Fruit fly (Drosophila melanogaster) whole organism, embryonic: ENCODE measurements around the gene Drs.

ENCODE experiments used
- Atf6 ChIP-seq: fragments of 200-800 bp; sonication (Bioruptor generic); IDR thresholded peaks from 2 replicates; pipeline ENCODE4 v1.3.6; 2022; ENCODE audit warnings: missing biosample characterization, missing genetic modification characterization
- B-H2 ChIP-seq: fragments of 200-800 bp; sonication (Bioruptor generic); optimal IDR thresholded peaks from 2 replicates; lab custom pipeline; 2018; ENCODE audit warnings: missing biosample characterization, mild to moderate bottlenecking, missing genetic modification characterization
- CG10543 ChIP-seq: fragments of 200-800 bp; sonication (Bioruptor generic); optimal IDR thresholded peaks from 3 replicates; lab custom pipeline; 2017; ENCODE audit warnings: missing biosample characterization, mild to moderate bottlenecking, missing genetic modification characterization, moderate library complexity
- CG11504 ChIP-seq: fragments of 200-800 bp; sonication (Bioruptor generic); optimal IDR thresholded peaks from 3 replicates; lab custom pipeline; 2019; ENCODE audit warnings: missing biosample characterization, mild to moderate bottlenecking, missing genetic modification characterization, moderate library complexity
- CG11696 ChIP-seq: fragments of 200-800 bp; sonication (Bioruptor generic); IDR thresholded peaks from 2 replicates; pipeline ENCODE4 v1.3.6; 2022; ENCODE audit warnings: missing biosample characterization, missing genetic modification characterization
- CG12071 ChIP-seq: fragments of 200-800 bp; sonication (Bioruptor generic); optimal IDR thresholded peaks from 3 replicates; lab custom pipeline; 2018; ENCODE audit warnings: missing biosample characterization, mild to moderate bottlenecking, missing genetic modification characterization
- CG12155 ChIP-seq: fragments of 200-800 bp; sonication (Bioruptor generic); optimal IDR thresholded peaks from 3 replicates; lab custom pipeline; 2016; ENCODE audit warnings: missing biosample characterization, missing genetic modification characterization
- CG13894 ChIP-seq: fragments of 200-800 bp; sonication (Bioruptor generic); optimal IDR thresholded peaks from 3 replicates; lab custom pipeline; 2018; ENCODE audit warnings: missing biosample characterization, mild to moderate bottlenecking, missing genetic modification characterization, moderate library complexity
- CG14050 ChIP-seq: fragments of 200-800 bp; sonication (Bioruptor generic); IDR thresholded peaks from 3 replicates; pipeline ENCODE4 v1.3.6; 2022; ENCODE audit warnings: missing biosample characterization, missing genetic modification characterization
- CG16813 ChIP-seq: fragments of 200-800 bp; sonication (Bioruptor generic); IDR thresholded peaks from 3 replicates; pipeline ENCODE4 v1.3.6; 2022; ENCODE audit warnings: missing biosample characterization, missing genetic modification characterization; ENCODE audit not compliant: partially characterized antibody
- CG16815 ChIP-seq: fragments of 200-800 bp; sonication (Bioruptor generic); optimal IDR thresholded peaks from 3 replicates; lab custom pipeline; 2017; ENCODE audit warnings: missing biosample characterization, mild to moderate bottlenecking, missing genetic modification characterization
- CG17568 ChIP-seq: fragments of 200-800 bp; sonication (Bioruptor generic); optimal IDR thresholded peaks from 2 replicates; lab custom pipeline; 2018; ENCODE audit warnings: missing biosample characterization, mild to moderate bottlenecking, missing genetic modification characterization, moderate library complexity
- CG17829 ChIP-seq: fragments of 200-800 bp; optimal IDR thresholded peaks from 2 replicates; lab custom pipeline; 2019; ENCODE audit warnings: missing biosample characterization, mild to moderate bottlenecking, missing genetic modification characterization, moderate library complexity
- CG18599 ChIP-seq: fragments of 200-800 bp; sonication (Bioruptor generic); optimal IDR thresholded peaks from 3 replicates; lab custom pipeline; 2017; ENCODE audit warnings: missing biosample characterization, missing genetic modification characterization, mild to moderate bottlenecking, moderate library complexity, missing genetic modification reagents
- CG18764 ChIP-seq: fragments of 200-800 bp; sonication (Bioruptor generic); optimal IDR thresholded peaks from 3 replicates; lab custom pipeline; 2016; ENCODE audit warnings: missing biosample characterization, missing genetic modification characterization
- CG3281 ChIP-seq: fragments of 200-800 bp; sonication (Bioruptor generic); optimal IDR thresholded peaks from 3 replicates; lab custom pipeline; 2017; ENCODE audit warnings: missing biosample characterization, mild to moderate bottlenecking, missing genetic modification characterization
- CG34224 ChIP-seq: fragments of 200-800 bp; sonication (Bioruptor generic); IDR thresholded peaks from 3 replicates; pipeline ENCODE4 v1.3.6; 2022; ENCODE audit warnings: missing biosample characterization, missing genetic modification characterization; ENCODE audit not compliant: partially characterized antibody
- CG4360 ChIP-seq: fragments of 200-800 bp; sonication (Bioruptor generic); IDR thresholded peaks from 2 replicates; pipeline ENCODE4 v1.3.6; 2022; ENCODE audit warnings: missing biosample characterization, missing genetic modification characterization
- CG43689 ChIP-seq: fragments of 200-800 bp; sonication (Bioruptor generic); IDR thresholded peaks from 2 replicates; pipeline ENCODE4 v1.3.6; 2022; ENCODE audit warnings: missing biosample characterization, missing genetic modification characterization
- CG8281 ChIP-seq: fragments of 200-800 bp; sonication (Bioruptor generic); optimal IDR thresholded peaks from 2 replicates; lab custom pipeline; 2018; ENCODE audit warnings: missing biosample characterization, mild to moderate bottlenecking, missing genetic modification characterization, moderate library complexity
- Dip3 ChIP-seq: fragments of 200-800 bp; sonication (Bioruptor generic); optimal IDR thresholded peaks from 3 replicates; lab custom pipeline; 2016; ENCODE audit warnings: missing biosample characterization, missing genetic modification characterization
- Ets97D ChIP-seq: fragments of 200-800 bp; sonication (Bioruptor generic); optimal IDR thresholded peaks from 3 replicates; lab custom pipeline; 2016; ENCODE audit warnings: missing biosample characterization, missing genetic modification characterization
- Gsc ChIP-seq: fragments of 200-800 bp; sonication (Bioruptor generic); IDR thresholded peaks from 2 replicates; pipeline ENCODE4 v1.3.6; 2022; ENCODE audit warnings: missing biosample characterization, missing genetic modification characterization
- HLH4C ChIP-seq: fragments of 200-800 bp; sonication (Bioruptor generic); IDR thresholded peaks from 3 replicates; pipeline ENCODE4 v1.3.6; 2022; ENCODE audit warnings: missing biosample characterization, missing genetic modification characterization; ENCODE audit not compliant: partially characterized antibody
- Med ChIP-seq: fragments of 200-800 bp; sonication (Bioruptor generic); peaks from one replicate; lab custom pipeline; 2016; ENCODE audit warnings: missing biosample characterization, missing genetic modification characterization, mild to moderate bottlenecking, inconsistent platforms, moderate library complexity
- Mrtf ChIP-seq: fragments of 200-800 bp; sonication (Bioruptor generic); IDR thresholded peaks from 3 replicates; pipeline ENCODE4 v1.3.6; 2022; ENCODE audit warnings: missing biosample characterization, missing genetic modification characterization
- PHDP ChIP-seq: fragments of 200-800 bp; sonication (Bioruptor generic); optimal IDR thresholded peaks from 3 replicates; lab custom pipeline; 2018; ENCODE audit warnings: missing biosample characterization, mild to moderate bottlenecking, missing genetic modification characterization, moderate library complexity
- Sin3A ChIP-seq: fragments of >200 bp; optimal IDR thresholded peaks from 2 replicates; lab custom pipeline; 2018
- Six4 ChIP-seq: fragments of 200-800 bp; sonication (Bioruptor generic); optimal IDR thresholded peaks from 2 replicates; lab custom pipeline; 2016; ENCODE audit warnings: missing biosample characterization, missing genetic modification characterization
- Xbp1 ChIP-seq: fragments of 200-800 bp; sonication (Bioruptor generic); optimal IDR thresholded peaks from 3 replicates; lab custom pipeline; 2016; ENCODE audit warnings: missing biosample characterization, mild to moderate bottlenecking, missing genetic modification characterization
- abd-A ChIP-seq: fragments of 200-800 bp; sonication (Bioruptor generic); optimal IDR thresholded peaks from 3 replicates; lab custom pipeline; 2019; ENCODE audit warnings: missing biosample characterization, mild to moderate bottlenecking, missing genetic modification characterization, moderate library complexity
- ash1 ChIP-seq: fragments of 200-800 bp; sonication (Bioruptor generic); optimal IDR thresholded peaks from 2 replicates; lab custom pipeline; 2018; ENCODE audit warnings: missing biosample characterization, mild to moderate bottlenecking, missing genetic modification characterization
- bowl ChIP-seq: fragments of 200-800 bp; sonication (Bioruptor generic); IDR thresholded peaks from 2 replicates; pipeline ENCODE4 v1.3.6; 2022; ENCODE audit warnings: missing biosample characterization, missing genetic modification characterization
- chinmo ChIP-seq: fragments of 200-800 bp; sonication (Bioruptor generic); IDR thresholded peaks from 4 replicates; pipeline ENCODE4 v1.3.6; 2022; ENCODE audit warnings: missing biosample characterization, missing genetic modification characterization; ENCODE audit not compliant: partially characterized antibody
- chm ChIP-seq: fragments of 200-800 bp; sonication (Bioruptor generic); IDR thresholded peaks from 2 replicates; pipeline ENCODE4 v1.3.6; 2022; ENCODE audit warnings: missing biosample characterization, missing genetic modification characterization
- gce ChIP-seq: fragments of 200-800 bp; sonication (Bioruptor generic); IDR thresholded peaks from 3 replicates; pipeline ENCODE4 v1.3.6; 2022; ENCODE audit warnings: missing biosample characterization, missing genetic modification characterization
- gem ChIP-seq: fragments of 200-800 bp; sonication (Bioruptor generic); optimal IDR thresholded peaks from 2 replicates; lab custom pipeline; 2019; ENCODE audit warnings: missing biosample characterization, mild to moderate bottlenecking, missing genetic modification characterization, moderate library complexity
- hb ChIP-seq: fragments of 200-800 bp; sonication (Bioruptor generic); IDR thresholded peaks from 3 replicates; pipeline ENCODE4 v1.3.6; 2022; ENCODE audit warnings: missing biosample characterization, missing genetic modification characterization; ENCODE audit not compliant: partially characterized antibody
- luna ChIP-seq: fragments of 200-800 bp; sonication (Bioruptor generic); optimal IDR thresholded peaks from 2 replicates; lab custom pipeline; 2016; ENCODE audit warnings: missing biosample characterization, missing genetic modification characterization
- pan ChIP-seq, 4 experiments: fragments of >200 bp in 3 of 4; fragments of 200-800 bp in 1 of 4; sonication (Bioruptor generic) in 1 of 4; optimal IDR thresholded peaks in 3 of 4; IDR thresholded peaks in 1 of 4; 2 replicates each; pipeline versions ENCODE4 v1.3.6 to Lab custom; 2017 to 2022; ENCODE audit warnings: missing biosample characterization in 2 of 4, missing genetic modification characterization in 2 of 4, mixed read lengths in 1 of 4
- pb ChIP-seq: fragments of 200-800 bp; sonication (Bioruptor generic); optimal IDR thresholded peaks from 3 replicates; lab custom pipeline; 2016; ENCODE audit warnings: missing biosample characterization, missing genetic modification characterization
- sens ChIP-seq: fragments of 200-800 bp; sonication (Bioruptor generic); peaks from one replicate; lab custom pipeline; 2016; ENCODE audit warnings: missing biosample characterization, missing genetic modification characterization
- sug ChIP-seq: fragments of 200-800 bp; optimal IDR thresholded peaks from 2 replicates; lab custom pipeline; 2019; ENCODE audit warnings: missing biosample characterization, mild to moderate bottlenecking, missing genetic modification characterization, moderate library complexity
- twi ChIP-seq: fragments of 200-800 bp; optimal IDR thresholded peaks from 2 replicates; lab custom pipeline; 2019; ENCODE audit warnings: missing biosample characterization, mild to moderate bottlenecking, missing genetic modification characterization, moderate library complexity
- wek ChIP-seq: fragments of 200-800 bp; sonication (Bioruptor generic); optimal IDR thresholded peaks from 3 replicates; lab custom pipeline; 2018; ENCODE audit warnings: missing biosample characterization, mild to moderate bottlenecking, missing genetic modification characterization, moderate library complexity
- zen ChIP-seq: fragments of 200-800 bp; sonication (Bioruptor generic); optimal IDR thresholded peaks from 3 replicates; lab custom pipeline; 2018; ENCODE audit warnings: missing biosample characterization, mild to moderate bottlenecking, missing genetic modification characterization, moderate library complexity

The Drs gene

dm6 chr3L:3400555-3401198 lies 31.3 kb downstream of the Drs start (continued):
- TF ChIP-seq luna (GFP tag; lab: Kevin White, UChicago) = no peak
- TF ChIP-seq bowl (GFP tag; lab: Robert Waterston, UW) = no peak
- no peak for TF ChIP-seq HLH4C (GFP tag; lab: Robert Waterston, UW)
- peak; percentile 13 for TF ChIP-seq abd-A (tag; lab: Kevin White, UChicago)
- 0 out of 2 replicates have a peak, but pooled peaks have one; percentile 4 for TF ChIP-seq CG4360 (GFP tag; lab: Robert Waterston, UW)
- no peak for TF ChIP-seq Sin3A (lab: Kevin White, UChicago)
- peak; percentile 38 for TF ChIP-seq sug (tag; lab: Kevin White, UChicago)
- peak; percentile 0 for TF ChIP-seq CG13894 (tag; lab: Kevin White, UChicago)
- TF ChIP-seq CG17829 = peak; percentile 16
- 0 out of 4 replicates have a peak, but pooled peaks have one; percentile 64 for TF ChIP-seq chinmo (GFP tag; lab: Robert Waterston, UW)
- peak; percentile 50 for TF ChIP-seq CG10543 (GFP tag; lab: Kevin White, UChicago)
- TF ChIP-seq hb (GFP tag; lab: Robert Waterston, UW) = no peak
- peak; percentile 81 for TF ChIP-seq CG11504 (tag; lab: Kevin White, UChicago)
- TF ChIP-seq CG8281 (tag; lab: Kevin White, UChicago) = no peak
- peak; percentile 28; the same call in 1 of the 2 replicates for TF ChIP-seq chm (GFP tag; lab: Robert Waterston, UW)
- TF ChIP-seq pan (optimal IDR thresholded peaks at IDR 0.05; lab: Kevin White, UChicago) = no peak
- no peak for TF ChIP-seq pan (GFP tag; optimal IDR thresholded peaks at IDR 0.05 in 1 of 2, IDR thresholded peaks at IDR 0.05 in 1 of 2)
- TF ChIP-seq CG12071 (GFP tag; lab: Kevin White, UChicago) = no peak
- no peak for TF ChIP-seq CG3281 (GFP tag; lab: Kevin White, UChicago)
- TF ChIP-seq zen (tag; lab: Kevin White, UChicago) = no peak
- no peak for TF ChIP-seq CG34224
- peak; percentile 7 for TF ChIP-seq B-H2 (GFP tag; lab: Kevin White, UChicago)
- TF ChIP-seq CG18764 = no peak
- 0 out of 2 replicates have a peak, but pooled peaks have one; percentile 13 for TF ChIP-seq Atf6 (GFP tag; lab: Robert Waterston, UW)
- no peak for TF ChIP-seq pb (GFP tag; lab: Kevin White, UChicago)
- TF ChIP-seq CG43689 (GFP tag; lab: Robert Waterston, UW) = no peak

DNA sequence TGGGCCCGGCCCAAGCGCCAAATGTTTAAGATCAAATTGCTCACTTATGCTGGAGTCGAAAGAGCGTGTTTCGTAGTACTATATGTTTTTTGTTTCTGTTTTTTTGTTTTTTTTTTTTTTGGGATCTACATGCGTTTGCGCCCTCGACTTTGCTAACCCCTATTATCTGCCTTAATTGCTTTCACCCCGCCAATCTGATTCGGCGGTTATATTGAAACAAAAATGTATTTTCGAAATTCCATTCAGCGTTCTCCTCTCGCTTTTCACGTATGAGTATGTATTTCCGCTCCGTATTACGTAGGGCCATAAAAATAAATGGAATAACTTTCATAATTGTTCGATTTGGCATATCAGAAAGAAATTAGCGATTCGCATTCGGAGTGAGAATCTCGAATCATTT lies 36.2 kb downstream of the Drs start:
- TF ChIP-seq Gsc = no peak
- no peak for TF ChIP-seq gem (tag; lab: Kevin White, UChicago)
- no peak for TF ChIP-seq CG16813 (GFP tag; lab: Robert Waterston, UW)
- no peak for TF ChIP-seq CG14050 (GFP tag; lab: Robert Waterston, UW)
- peak; percentile 29 for TF ChIP-seq sens (GFP tag; lab: Kevin White, UChicago)
- no peak for TF ChIP-seq Six4

DNA sequence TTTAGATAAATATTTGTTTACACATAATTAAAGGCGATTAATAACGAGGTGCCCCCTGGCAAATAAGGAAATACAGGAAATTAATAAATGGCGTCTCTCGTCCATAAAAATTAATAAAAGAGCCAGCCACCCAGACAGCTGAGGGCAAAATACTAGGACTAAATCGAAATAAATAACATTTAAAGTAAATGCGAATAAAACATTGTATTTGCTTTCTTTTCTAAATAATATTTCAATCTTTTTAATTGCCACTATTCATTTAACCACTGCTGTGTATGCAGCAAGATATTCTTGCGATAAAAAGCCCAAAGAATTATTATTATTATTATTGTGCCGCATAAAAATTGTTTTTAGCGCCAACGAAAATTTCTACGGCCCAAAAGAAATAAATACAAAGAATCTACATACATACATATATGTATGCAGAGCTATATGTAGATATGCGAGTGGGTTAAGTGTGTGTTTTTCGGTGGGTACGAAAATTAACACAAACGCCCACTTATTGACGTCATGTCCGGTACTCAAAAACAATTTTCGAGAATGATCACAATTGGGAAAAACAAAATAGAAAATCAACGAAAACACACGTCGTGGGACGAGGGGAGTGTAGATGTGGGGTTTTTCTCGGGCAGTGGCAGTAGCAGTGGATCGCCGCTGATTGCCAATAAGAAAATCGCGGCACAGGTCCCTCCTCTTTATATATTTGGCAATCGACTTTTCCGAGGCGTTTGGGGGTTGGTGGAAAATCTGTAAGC lies 37.1 kb downstream of the Drs start:
- TF ChIP-seq Mrtf (GFP tag; lab: Robert Waterston, UW) (no peak), CG17568 (GFP tag; lab: Kevin White, UChicago) (no peak), Ets97D (GFP tag; lab: Kevin White, UChicago) (no peak), CG11696 (peak; percentile 73), CG16815 (GFP tag; lab: Kevin White, UChicago) (no peak), CG18599 (peak; percentile 4), Dip3 (GFP tag; lab: Kevin White, UChicago) (no peak), PHDP (tag; lab: Kevin White, UChicago) (peak; percentile 30), ash1 (no peak), twi (tag; lab: Kevin White, UChicago) (no peak), Med (GFP tag; lab: Kevin White, UChicago) (peak; percentile 70), wek (no peak), gce (GFP tag; lab: Robert Waterston, UW) (no peak), CG12155 (GFP tag; lab: Kevin White, UChicago) (no peak), Xbp1 (GFP tag; lab: Kevin White, UChicago) (no peak)
